Fruit fly (Drosophila melanogaster): Measurements from ENCODE around the gene CG1136.
A peak's percentile ranks its signal among the peaks of the same experiment; 100 is the strongest.

CG1136 gene

dm6 chr3L:4070221-4070995 lies 24.0 kb downstream of the CG1136 start:
- TF ChIP-seq CG14711 (tag; optimal IDR thresholded peaks at IDR 0.05): peak; percentile 76
- peak; percentile 81 for TF ChIP-seq CG33017 (tag; optimal IDR thresholded peaks at IDR 0.05)
- TF ChIP-seq pad (GFP tag; optimal IDR thresholded peaks at IDR 0.05): no peak
- no peak for TF ChIP-seq Clk (GFP tag; optimal IDR thresholded peaks at IDR 0.05)
- peak; percentile 1 for TF ChIP-seq cic (GFP tag; optimal IDR thresholded peaks at IDR 0.05)
- no peak for TF ChIP-seq CG1620 (GFP tag; optimal IDR thresholded peaks at IDR 0.05)
- TF ChIP-seq CG12768 (GFP tag; optimal IDR thresholded peaks at IDR 0.05): peak; percentile 74
- no peak for TF ChIP-seq cnc (optimal IDR thresholded peaks at IDR 0.05)
- peak; percentile 19 for TF ChIP-seq Hr96 (GFP tag; optimal IDR thresholded peaks at IDR 0.05)
- TF ChIP-seq kay (GFP tag; ENCODE audit: borderline replicate concordance): peak; percentile 26
- TF ChIP-seq CG7045 (GFP tag; optimal IDR thresholded peaks at IDR 0.05): no peak
- TF ChIP-seq ovo (GFP tag; optimal IDR thresholded peaks at IDR 0.05): no peak
- TF ChIP-seq bab1 (GFP tag; optimal IDR thresholded peaks at IDR 0.05): peak; percentile 47
- no peak for TF ChIP-seq CG11617 (GFP tag; optimal IDR thresholded peaks at IDR 0.05)
- TF ChIP-seq CG7101 (tag; optimal IDR thresholded peaks at IDR 0.05): peak; percentile 82
- TF ChIP-seq tj (GFP tag; optimal IDR thresholded peaks at IDR 0.05): peak; percentile 17
- TF ChIP-seq Crg-1 (GFP tag; optimal IDR thresholded peaks at IDR 0.05): no peak
- TF ChIP-seq toe (GFP tag; optimal IDR thresholded peaks at IDR 0.05): no peak
- no peak for TF ChIP-seq CG5204 (GFP tag; optimal IDR thresholded peaks at IDR 0.05)

DNA sequence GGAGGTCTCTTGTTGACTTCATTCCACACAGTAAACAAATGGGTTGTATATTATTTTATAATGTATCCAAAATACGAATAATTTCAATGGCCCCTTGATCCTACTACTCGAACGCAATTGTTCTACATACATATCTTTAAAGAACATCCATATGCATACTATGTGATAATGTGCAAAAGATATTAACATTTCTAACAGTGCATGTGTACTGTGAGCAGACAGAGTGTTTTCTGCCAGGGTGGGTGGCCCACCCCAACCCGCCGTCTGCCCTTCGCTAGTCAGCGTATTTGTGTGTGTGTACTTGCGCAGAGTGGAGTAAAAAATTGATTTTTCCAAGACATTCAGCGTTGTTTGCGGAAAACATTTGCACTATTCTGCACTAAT lies 24.6 kb downstream of the CG1136 start:
- peak; percentile 22 for TF ChIP-seq CG33017 (tag; optimal IDR thresholded peaks at IDR 0.05)
- peak; percentile 1 for TF ChIP-seq Crg-1 (GFP tag; optimal IDR thresholded peaks at IDR 0.05)
- peak; percentile 72 for TF ChIP-seq toe (GFP tag; optimal IDR thresholded peaks at IDR 0.05)
- peak; percentile 43 for TF ChIP-seq CG12768 (GFP tag; optimal IDR thresholded peaks at IDR 0.05)
- no peak for TF ChIP-seq Mnt (GFP tag; optimal IDR thresholded peaks at IDR 0.05)
- peak; percentile 82 for TF ChIP-seq CG5204 (GFP tag; optimal IDR thresholded peaks at IDR 0.05)
- TF ChIP-seq kay (GFP tag; ENCODE audit: borderline replicate concordance): no peak
- TF ChIP-seq CG11617 (GFP tag; optimal IDR thresholded peaks at IDR 0.05): peak; percentile 10
- no peak for TF ChIP-seq pad (GFP tag; optimal IDR thresholded peaks at IDR 0.05)
- no peak for TF ChIP-seq bab1 (GFP tag; optimal IDR thresholded peaks at IDR 0.05)
- no peak for TF ChIP-seq Hr96 (GFP tag; optimal IDR thresholded peaks at IDR 0.05)
- TF ChIP-seq ovo (GFP tag; optimal IDR thresholded peaks at IDR 0.05): no peak
- peak; percentile 41 for TF ChIP-seq Clk (GFP tag; optimal IDR thresholded peaks at IDR 0.05)
- peak; percentile 72 for TF ChIP-seq CG14711 (tag; optimal IDR thresholded peaks at IDR 0.05)
- no peak for TF ChIP-seq tj (GFP tag; optimal IDR thresholded peaks at IDR 0.05)
- TF ChIP-seq CG7101 (tag; optimal IDR thresholded peaks at IDR 0.05): peak; percentile 52
- TF ChIP-seq cnc (optimal IDR thresholded peaks at IDR 0.05): no peak
- TF ChIP-seq CG1620 (GFP tag; optimal IDR thresholded peaks at IDR 0.05): peak; percentile 9
- peak; percentile 66 for TF ChIP-seq CG7045 (GFP tag; optimal IDR thresholded peaks at IDR 0.05)
- TF ChIP-seq cic (GFP tag; optimal IDR thresholded peaks at IDR 0.05): no peak

dm6 chr3L:4071561-4072049 lies 25.2 kb downstream of the CG1136 start, which contains the start of gene wit:
wit (minus strand) TSS chr3L:4071717.
- TF ChIP-seq cic (GFP tag; optimal IDR thresholded peaks at IDR 0.05) (peak; percentile 34), kay (GFP tag; ENCODE audit: borderline replicate concordance) (no peak), CG14711 (tag; optimal IDR thresholded peaks at IDR 0.05) (peak; percentile 14), CG7045 (GFP tag; optimal IDR thresholded peaks at IDR 0.05) (peak; percentile 9), CG5204 (GFP tag; optimal IDR thresholded peaks at IDR 0.05) (no peak), Crg-1 (GFP tag; optimal IDR thresholded peaks at IDR 0.05) (no peak), cnc (optimal IDR thresholded peaks at IDR 0.05) (no peak), tj (GFP tag; optimal IDR thresholded peaks at IDR 0.05) (peak; percentile 73), toe (GFP tag; optimal IDR thresholded peaks at IDR 0.05) (no peak), Clk (GFP tag; optimal IDR thresholded peaks at IDR 0.05) (peak; percentile 48), pad (GFP tag; optimal IDR thresholded peaks at IDR 0.05) (no peak), CG33017 (tag; optimal IDR thresholded peaks at IDR 0.05) (peak; percentile 75), bab1 (GFP tag; optimal IDR thresholded peaks at IDR 0.05) (peak; percentile 32), CG7101 (tag; optimal IDR thresholded peaks at IDR 0.05) (peak; percentile 42), ovo (GFP tag; optimal IDR thresholded peaks at IDR 0.05) (peak; percentile 15), Mnt (GFP tag; optimal IDR thresholded peaks at IDR 0.05) (peak; percentile 83), CG1620 (GFP tag; optimal IDR thresholded peaks at IDR 0.05) (no peak), CG12768 (GFP tag; optimal IDR thresholded peaks at IDR 0.05) (peak; percentile 58), CG11617 (GFP tag; optimal IDR thresholded peaks at IDR 0.05) (no peak), Hr96 (GFP tag; optimal IDR thresholded peaks at IDR 0.05) (peak; percentile 31)

dm6 chr3L:4072717-4073116 lies 26.3 kb downstream of the CG1136 start:
- TF ChIP-seq Mnt (GFP tag; optimal IDR thresholded peaks at IDR 0.05) (no peak), Hr96 (GFP tag; optimal IDR thresholded peaks at IDR 0.05) (no peak), CG1620 (GFP tag; optimal IDR thresholded peaks at IDR 0.05) (no peak), CG11617 (GFP tag; optimal IDR thresholded peaks at IDR 0.05) (no peak), CG5204 (GFP tag; optimal IDR thresholded peaks at IDR 0.05) (no peak), kay (GFP tag; ENCODE audit: borderline replicate concordance) (no peak), cnc (optimal IDR thresholded peaks at IDR 0.05) (no peak), ovo (GFP tag; optimal IDR thresholded peaks at IDR 0.05) (no peak), CG12768 (GFP tag; optimal IDR thresholded peaks at IDR 0.05) (no peak), pad (GFP tag; optimal IDR thresholded peaks at IDR 0.05) (no peak), bab1 (GFP tag; optimal IDR thresholded peaks at IDR 0.05) (no peak), toe (GFP tag; optimal IDR thresholded peaks at IDR 0.05) (no peak), Clk (GFP tag; optimal IDR thresholded peaks at IDR 0.05) (no peak), CG33017 (tag; optimal IDR thresholded peaks at IDR 0.05) (no peak), cic (GFP tag; optimal IDR thresholded peaks at IDR 0.05) (no peak), CG7045 (GFP tag; optimal IDR thresholded peaks at IDR 0.05) (no peak), tj (GFP tag; optimal IDR thresholded peaks at IDR 0.05) (no peak)

dm6 chr3L:4073755-4074154 lies 27.4 kb downstream of the CG1136 start, which contains the start of gene Faa:
Faa (minus strand) TSS chr3L:4073954.
- TF ChIP-seq cic (GFP tag; optimal IDR thresholded peaks at IDR 0.05) (no peak), CG1620 (GFP tag; optimal IDR thresholded peaks at IDR 0.05) (no peak), CG7045 (GFP tag; optimal IDR thresholded peaks at IDR 0.05) (no peak), Hr96 (GFP tag; optimal IDR thresholded peaks at IDR 0.05) (no peak), bab1 (GFP tag; optimal IDR thresholded peaks at IDR 0.05) (no peak), CG11617 (GFP tag; optimal IDR thresholded peaks at IDR 0.05) (no peak), CG5204 (GFP tag; optimal IDR thresholded peaks at IDR 0.05) (no peak), tj (GFP tag; optimal IDR thresholded peaks at IDR 0.05) (no peak), cnc (optimal IDR thresholded peaks at IDR 0.05) (no peak), ovo (GFP tag; optimal IDR thresholded peaks at IDR 0.05) (no peak), toe (GFP tag; optimal IDR thresholded peaks at IDR 0.05) (no peak), pad (GFP tag; optimal IDR thresholded peaks at IDR 0.05) (no peak), CG7101 (tag; optimal IDR thresholded peaks at IDR 0.05) (no peak), Mnt (GFP tag; optimal IDR thresholded peaks at IDR 0.05) (no peak)

Measured in whole organism, adult.